Fruit fly (Drosophila melanogaster) Kc167 (cell line): ENCODE results near the gene CG17118.

Source experiments
- Myc ChIP-seq: fragments of >200 bp; optimal IDR thresholded peaks from 2 replicates; lab custom pipeline; 2017; ENCODE audit warnings: missing external identifiers
- Sin3A ChIP-seq: fragments of >200 bp; optimal IDR thresholded peaks from 2 replicates; lab custom pipeline; 2018; ENCODE audit warnings: missing external identifiers
- h ChIP-seq: fragments of >200 bp; optimal IDR thresholded peaks from 3 replicates; lab custom pipeline; 2018; ENCODE audit warnings: missing external identifiers
- insv ChIP-seq: fragments of >200 bp; optimal IDR thresholded peaks from 3 replicates; lab custom pipeline; 2018; ENCODE audit warnings: missing external identifiers
- psq ChIP-seq: fragments of >200 bp; optimal IDR thresholded peaks from 2 replicates; lab custom pipeline; 2017; ENCODE audit warnings: missing external identifiers

DNA sequence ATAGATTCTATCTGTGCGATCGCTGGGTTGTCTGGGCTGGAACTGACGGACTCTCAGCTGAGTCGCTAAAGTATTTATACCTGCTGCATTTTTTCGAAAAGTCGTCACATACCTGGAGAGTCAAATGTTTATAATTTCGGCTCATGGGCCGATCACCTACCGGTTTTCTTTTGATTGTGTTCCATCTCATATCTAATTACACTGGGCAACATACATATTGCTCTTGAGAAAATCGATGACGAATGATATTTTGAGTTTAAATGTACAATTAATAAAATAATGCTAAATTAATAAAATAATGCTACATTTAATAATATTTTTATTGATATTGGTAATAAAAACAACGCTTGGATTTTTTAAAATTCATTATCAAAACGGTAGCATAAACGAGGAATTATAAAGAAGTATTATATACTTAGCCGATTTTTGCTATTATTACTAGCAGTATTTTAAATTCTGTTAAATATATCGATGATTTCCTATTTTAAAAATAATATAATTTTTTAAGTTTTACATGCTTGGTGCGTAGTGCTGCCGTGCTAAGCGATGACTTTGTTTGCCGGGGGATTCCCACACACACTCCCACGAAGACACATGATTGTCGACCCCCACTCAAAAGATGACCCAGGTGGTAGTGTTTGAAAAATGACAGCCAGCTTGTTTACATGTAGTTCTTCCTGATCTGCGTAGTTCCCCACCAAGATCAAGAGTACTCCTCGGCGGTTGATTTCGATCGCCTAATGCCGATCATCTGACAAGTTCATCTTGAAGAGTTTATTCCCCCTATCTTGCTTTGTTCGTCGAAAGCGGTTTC lies 40.6 kb upstream of the CG17118 start, which contains the start of gene CG7294:
- no peak for TF ChIP-seq psq (lab: Kevin White, UChicago)
- TF ChIP-seq Myc (lab: Kevin White, UChicago), result no peak
- no peak for TF ChIP-seq h (lab: Kevin White, UChicago)
- no peak for TF ChIP-seq insv (lab: Kevin White, UChicago)
- no peak for TF ChIP-seq Sin3A (lab: Kevin White, UChicago)
